Fruit fly (Drosophila melanogaster) whole organism, embryonic: ENCODE results near the gene CG33946.
A peak's percentile ranks its signal among the peaks of the same experiment; 100 is the strongest.

Experiments used
- CG10321 ChIP-seq: fragments of 200-800 bp; sonication (Bioruptor generic); IDR thresholded peaks from 2 replicates; pipeline ENCODE4 v1.3.6; 2022; ENCODE audit warnings: missing biosample characterization, missing genetic modification characterization
- CG10431 ChIP-seq: fragments of 200-800 bp; sonication (Bioruptor generic); optimal IDR thresholded peaks from 3 replicates; lab custom pipeline; 2018; ENCODE audit warnings: missing biosample characterization, mild to moderate bottlenecking, missing genetic modification characterization
- CG10543 ChIP-seq: fragments of 200-800 bp; sonication (Bioruptor generic); optimal IDR thresholded peaks from 3 replicates; lab custom pipeline; 2017; ENCODE audit warnings: missing biosample characterization, mild to moderate bottlenecking, missing genetic modification characterization, moderate library complexity
- CG10979 ChIP-seq: fragments of 200-800 bp; sonication (Bioruptor generic); optimal IDR thresholded peaks from 2 replicates; lab custom pipeline; 2018; ENCODE audit warnings: missing biosample characterization, mild to moderate bottlenecking, missing genetic modification characterization, moderate library complexity
- CG11085 ChIP-seq: fragments of 200-800 bp; sonication (Bioruptor generic); IDR thresholded peaks from 2 replicates; pipeline ENCODE4 v1.3.6; 2022; ENCODE audit warnings: missing biosample characterization, missing genetic modification characterization
- CG11093 ChIP-seq: fragments of 200-800 bp; sonication (Bioruptor generic); IDR thresholded peaks from 3 replicates; pipeline ENCODE4 v1.3.6; 2022; ENCODE audit warnings: missing biosample characterization, missing genetic modification characterization
- CG12299 ChIP-seq: fragments of 200-800 bp; sonication (Bioruptor generic); optimal IDR thresholded peaks from 2 replicates; lab custom pipeline; 2018; ENCODE audit warnings: missing biosample characterization, mild to moderate bottlenecking, missing genetic modification characterization
- CG12744 ChIP-seq: fragments of 200-800 bp; sonication (Bioruptor generic); optimal IDR thresholded peaks from 2 replicates; lab custom pipeline; 2016; ENCODE audit warnings: missing biosample characterization, missing genetic modification characterization
- CG14860 ChIP-seq: fragments of 200-800 bp; sonication (Bioruptor generic); IDR thresholded peaks from 3 replicates; pipeline ENCODE4 v1.3.6; 2022; ENCODE audit warnings: missing biosample characterization, missing genetic modification characterization; ENCODE audit not compliant: partially characterized antibody
- CG15269 ChIP-seq: fragments of 200-800 bp; sonication (Bioruptor generic); optimal IDR thresholded peaks from 2 replicates; lab custom pipeline; 2018; ENCODE audit warnings: missing biosample characterization, mild to moderate bottlenecking, missing genetic modification characterization, moderate library complexity
- CG17361 ChIP-seq: fragments of 200-800 bp; sonication (Bioruptor generic); IDR thresholded peaks from 3 replicates; pipeline ENCODE4 v1.3.6; 2022; ENCODE audit warnings: missing biosample characterization, missing genetic modification characterization
- CG17385 ChIP-seq: fragments of 200-800 bp; sonication (Bioruptor generic); optimal IDR thresholded peaks from 3 replicates; lab custom pipeline; 2018; ENCODE audit warnings: missing biosample characterization, mild to moderate bottlenecking, missing genetic modification characterization
- CG1792 ChIP-seq: fragments of 200-800 bp; sonication (Bioruptor generic); optimal IDR thresholded peaks from 2 replicates; lab custom pipeline; 2016; ENCODE audit warnings: missing biosample characterization, missing genetic modification characterization
- CG18262 ChIP-seq: fragments of 200-800 bp; optimal IDR thresholded peaks from 3 replicates; lab custom pipeline; 2019; ENCODE audit warnings: missing biosample characterization, mild to moderate bottlenecking, missing genetic modification characterization, moderate library complexity
- CG1832 ChIP-seq: fragments of 200-800 bp; sonication (Bioruptor generic); optimal IDR thresholded peaks from 2 replicates; lab custom pipeline; 2017; ENCODE audit warnings: missing biosample characterization, mild to moderate bottlenecking, missing genetic modification characterization, inconsistent platforms
- CG18476 ChIP-seq: fragments of 200-800 bp; sonication (Bioruptor generic); optimal IDR thresholded peaks from 2 replicates; lab custom pipeline; 2016; ENCODE audit warnings: missing biosample characterization, mild to moderate bottlenecking, missing genetic modification characterization
- CG2678 ChIP-seq: fragments of 200-800 bp; sonication (Bioruptor generic); optimal IDR thresholded peaks from 3 replicates; lab custom pipeline; 2019; ENCODE audit warnings: missing biosample characterization, mild to moderate bottlenecking, missing genetic modification characterization, moderate library complexity
- CG31365 ChIP-seq: fragments of 200-800 bp; sonication (Bioruptor generic); optimal IDR thresholded peaks from 2 replicates; lab custom pipeline; 2018; ENCODE audit warnings: missing biosample characterization, mild to moderate bottlenecking, missing genetic modification characterization
- CG4360 ChIP-seq: fragments of 200-800 bp; sonication (Bioruptor generic); IDR thresholded peaks from 2 replicates; pipeline ENCODE4 v1.3.6; 2022; ENCODE audit warnings: missing biosample characterization, missing genetic modification characterization
- CG43689 ChIP-seq: fragments of 200-800 bp; sonication (Bioruptor generic); IDR thresholded peaks from 2 replicates; pipeline ENCODE4 v1.3.6; 2022; ENCODE audit warnings: missing biosample characterization, missing genetic modification characterization
- CG4424 ChIP-seq: fragments of 200-800 bp; sonication (Bioruptor generic); optimal IDR thresholded peaks from 3 replicates; lab custom pipeline; 2016; ENCODE audit warnings: missing biosample characterization, missing genetic modification characterization
- CG8089 ChIP-seq: fragments of 200-800 bp; sonication (Bioruptor generic); optimal IDR thresholded peaks from 3 replicates; lab custom pipeline; 2016; ENCODE audit warnings: missing biosample characterization, missing genetic modification characterization
- CG8359 ChIP-seq: fragments of 200-800 bp; sonication (Bioruptor generic); optimal IDR thresholded peaks from 2 replicates; lab custom pipeline; 2017; ENCODE audit warnings: missing biosample characterization, mild to moderate bottlenecking, missing genetic modification characterization, borderline replicate concordance
- CG9727 ChIP-seq: fragments of 200-800 bp; sonication (Bioruptor generic); optimal IDR thresholded peaks from 3 replicates; lab custom pipeline; 2017; ENCODE audit warnings: missing biosample characterization, mild to moderate bottlenecking, missing genetic modification characterization
- D19A ChIP-seq: fragments of 200-800 bp; optimal IDR thresholded peaks from 3 replicates; lab custom pipeline; 2019; ENCODE audit warnings: missing biosample characterization, mild to moderate bottlenecking, missing genetic modification characterization, moderate library complexity
- Dfd ChIP-seq, 2 experiments: fragments of >200 bp; optimal IDR thresholded peaks; 2 replicates each; lab custom pipeline; 2017; ENCODE audit warnings: missing biosample characterization in 2 of 2, missing genetic modification characterization in 2 of 2
- Dref ChIP-seq: fragments of 200-800 bp; sonication (Bioruptor generic); IDR thresholded peaks from 2 replicates; pipeline ENCODE4 v1.3.6; 2022; ENCODE audit warnings: missing biosample characterization, missing genetic modification characterization
- Drgx ChIP-seq: fragments of 200-800 bp; sonication (Bioruptor generic); IDR thresholded peaks from 2 replicates; pipeline ENCODE4 v1.3.6; 2022; ENCODE audit warnings: missing biosample characterization, missing genetic modification characterization
- Fer2 ChIP-seq: fragments of 200-800 bp; sonication (Bioruptor generic); optimal IDR thresholded peaks from 2 replicates; lab custom pipeline; 2018; ENCODE audit warnings: missing biosample characterization, mild to moderate bottlenecking, missing genetic modification characterization, moderate library complexity
- HmgD ChIP-seq: fragments of 200-800 bp; sonication (Bioruptor generic); optimal IDR thresholded peaks from 3 replicates; lab custom pipeline; 2016; ENCODE audit warnings: missing biosample characterization, missing genetic modification characterization
- MTF-1 ChIP-seq: fragments of 200-800 bp; sonication (Bioruptor generic); optimal IDR thresholded peaks from 2 replicates; lab custom pipeline; 2018; ENCODE audit warnings: missing biosample characterization, mild to moderate bottlenecking, missing genetic modification characterization, borderline replicate concordance
- NK7.1 ChIP-seq: fragments of 200-800 bp; sonication (Bioruptor generic); optimal IDR thresholded peaks from 3 replicates; lab custom pipeline; 2016; ENCODE audit warnings: missing biosample characterization, missing genetic modification characterization
- Neu2 ChIP-seq: fragments of 200-800 bp; sonication (Bioruptor generic); optimal IDR thresholded peaks from 3 replicates; lab custom pipeline; 2016; ENCODE audit warnings: missing biosample characterization, missing genetic modification characterization, borderline replicate concordance
- Poxn ChIP-seq: fragments of 200-800 bp; sonication (Bioruptor generic); IDR thresholded peaks from 2 replicates; pipeline ENCODE4 v1.3.6; 2022; ENCODE audit warnings: missing biosample characterization, missing genetic modification characterization
- Ravus ChIP-seq: fragments of 200-800 bp; sonication (Bioruptor generic); IDR thresholded peaks from 2 replicates; pipeline ENCODE4 v1.3.6; 2022; ENCODE audit warnings: missing biosample characterization, missing genetic modification characterization
- cato ChIP-seq: fragments of 200-800 bp; sonication (Bioruptor generic); optimal IDR thresholded peaks from 2 replicates; lab custom pipeline; 2016; ENCODE audit warnings: missing biosample characterization, missing genetic modification characterization, borderline replicate concordance
- chn ChIP-seq: fragments of 200-800 bp; sonication (Bioruptor generic); optimal IDR thresholded peaks from 2 replicates; lab custom pipeline; 2016; ENCODE audit warnings: missing biosample characterization, missing genetic modification characterization
- corto ChIP-seq: fragments of 200-800 bp; sonication (Bioruptor generic); optimal IDR thresholded peaks from 2 replicates; lab custom pipeline; 2016; ENCODE audit warnings: missing biosample characterization, mild to moderate bottlenecking, missing genetic modification characterization, moderate library complexity
- dati ChIP-seq: fragments of 200-800 bp; sonication (Bioruptor generic); IDR thresholded peaks from 2 replicates; pipeline ENCODE4 v1.3.6; 2022; ENCODE audit warnings: missing biosample characterization, missing genetic modification characterization
- gt ChIP-seq: fragments of 200-800 bp; sonication (Bioruptor generic); IDR thresholded peaks from 2 replicates; pipeline ENCODE4 v1.3.6; 2022; ENCODE audit warnings: missing biosample characterization, missing genetic modification characterization
- inv ChIP-seq: fragments of 200-800 bp; sonication (Bioruptor generic); IDR thresholded peaks from 2 replicates; pipeline ENCODE4 v1.3.6; 2022; ENCODE audit warnings: missing biosample characterization, missing genetic modification characterization; ENCODE audit not compliant: partially characterized antibody
- maf-S ChIP-seq: fragments of 200-800 bp; sonication (Bioruptor generic); optimal IDR thresholded peaks from 2 replicates; lab custom pipeline; 2016; ENCODE audit warnings: missing biosample characterization, missing genetic modification characterization
- phol ChIP-seq: fragments of 200-800 bp; sonication (Bioruptor generic); optimal IDR thresholded peaks from 3 replicates; lab custom pipeline; 2018; ENCODE audit warnings: missing biosample characterization, mild to moderate bottlenecking, missing genetic modification characterization, moderate library complexity
- row ChIP-seq: fragments of 200-800 bp; sonication (Bioruptor generic); IDR thresholded peaks from 3 replicates; pipeline ENCODE4 v1.3.6; 2022; ENCODE audit warnings: missing biosample characterization, missing genetic modification characterization
- schlank ChIP-seq: fragments of 200-800 bp; sonication (Bioruptor generic); optimal IDR thresholded peaks from 2 replicates; lab custom pipeline; 2018; ENCODE audit warnings: missing biosample characterization, mild to moderate bottlenecking, missing genetic modification characterization
- shn ChIP-seq: fragments of 200-800 bp; sonication (Bioruptor generic); optimal IDR thresholded peaks from 3 replicates; lab custom pipeline; 2016; ENCODE audit warnings: missing biosample characterization, missing genetic modification characterization
- stwl ChIP-seq: fragments of 200-800 bp; sonication (Bioruptor generic); optimal IDR thresholded peaks from 3 replicates; lab custom pipeline; 2018; ENCODE audit warnings: missing biosample characterization, mild to moderate bottlenecking, missing genetic modification characterization, moderate library complexity
- wor ChIP-seq: fragments of 200-800 bp; sonication (Bioruptor generic); IDR thresholded peaks from 2 replicates; pipeline ENCODE4 v1.3.6; 2022; ENCODE audit warnings: missing biosample characterization, missing genetic modification characterization

CG33946 gene

dm6 chr3L:6262644-6263404, 42.4 kb downstream of the CG33946 start, which contains the start of gene Ldh (continued):
- peak; percentile 74; the same call in 1 of the 2 replicates for TF ChIP-seq CG43689
- peak; percentile 47 for TF ChIP-seq CG1792 (GFP tag; lab: Kevin White, UChicago)
- peak; percentile 83 for TF ChIP-seq CG12744 (GFP tag; lab: Kevin White, UChicago)
- peak; percentile 78 for TF ChIP-seq schlank
- peak; percentile 85 for TF ChIP-seq CG11093 (GFP tag; lab: Robert Waterston, UW)
- peak; percentile 75 for TF ChIP-seq CG11085
- no peak for TF ChIP-seq Dfd (GFP tag; optimal IDR thresholded peaks at IDR 0.05; lab: Kevin White, UChicago)
- TF ChIP-seq CG18262 (tag; lab: Kevin White, UChicago), result peak; percentile 99
- TF ChIP-seq Fer2 (tag; lab: Kevin White, UChicago), result peak; percentile 94
- peak; percentile 93 for TF ChIP-seq CG17385 (GFP tag; lab: Kevin White, UChicago)
- TF ChIP-seq CG14860 (GFP tag; lab: Robert Waterston, UW), result no peak
- peak; percentile 50 for TF ChIP-seq CG1832 (GFP tag; lab: Kevin White, UChicago)
- peak; percentile 90 for TF ChIP-seq CG10431 (GFP tag; lab: Kevin White, UChicago)
- peak; percentile 95 for TF ChIP-seq CG12299
- TF ChIP-seq CG8359 (GFP tag; lab: Kevin White, UChicago), result peak; percentile 87
- TF ChIP-seq shn (GFP tag; lab: Kevin White, UChicago), result peak; percentile 25
- peak; percentile 57 for TF ChIP-seq CG8089 (GFP tag; lab: Kevin White, UChicago)
- peak; percentile 64 for TF ChIP-seq Ravus (GFP tag; lab: Robert Waterston, UW)
- TF ChIP-seq D19A (tag; lab: Kevin White, UChicago), result peak; percentile 93
- TF ChIP-seq CG10321 (GFP tag; lab: Robert Waterston, UW), result peak; percentile 68
- peak; percentile 95 for TF ChIP-seq row (GFP tag; lab: Robert Waterston, UW)
- peak; percentile 75 for TF ChIP-seq stwl (tag; lab: Kevin White, UChicago)
- TF ChIP-seq Poxn (GFP tag; lab: Robert Waterston, UW), result peak; percentile 62; the same call in 1 of the 2 replicates
- TF ChIP-seq CG18476 (GFP tag; lab: Kevin White, UChicago), result peak; percentile 94
- TF ChIP-seq gt (GFP tag; lab: Robert Waterston, UW), result peak; percentile 82; the same call in 1 of the 2 replicates
- TF ChIP-seq Neu2, result peak; percentile 4
- TF ChIP-seq corto (GFP tag; lab: Kevin White, UChicago), result peak; percentile 98
- peak; percentile 96 for TF ChIP-seq phol (tag; lab: Kevin White, UChicago)
- TF ChIP-seq CG10979, result peak; percentile 98
- TF ChIP-seq CG2678 (tag; lab: Kevin White, UChicago), result peak; percentile 98
- peak; percentile 71 for TF ChIP-seq CG31365 (tag; lab: Kevin White, UChicago)
- no peak for TF ChIP-seq HmgD (GFP tag; lab: Kevin White, UChicago)
- peak; percentile 97 for TF ChIP-seq CG15269 (tag; lab: Kevin White, UChicago)
- TF ChIP-seq NK7.1 (GFP tag; lab: Kevin White, UChicago), result peak; percentile 78
- TF ChIP-seq wor (GFP tag; lab: Robert Waterston, UW), result peak; percentile 89
- peak; percentile 99 for TF ChIP-seq CG17361 (GFP tag; lab: Robert Waterston, UW)
- no peak for TF ChIP-seq dati (GFP tag; lab: Robert Waterston, UW)
- TF ChIP-seq CG9727, result peak; percentile 99
- peak; percentile 88 for TF ChIP-seq cato
- TF ChIP-seq chn, result peak; percentile 86
- TF ChIP-seq inv (GFP tag; lab: Robert Waterston, UW), result no peak
- TF ChIP-seq CG4424 (GFP tag; lab: Kevin White, UChicago), result peak; percentile 94
- no peak for TF ChIP-seq Dref (GFP tag; lab: Robert Waterston, UW)
- TF ChIP-seq CG10543 (GFP tag; lab: Kevin White, UChicago), result peak; percentile 96
- peak; percentile 65 for TF ChIP-seq CG4360 (GFP tag; lab: Robert Waterston, UW)
- TF ChIP-seq MTF-1, result peak; percentile 65
- peak; percentile 55 for TF ChIP-seq maf-S
- TF ChIP-seq Drgx (GFP tag; lab: Robert Waterston, UW), result peak; percentile 92
